Worm (Caenorhabditis elegans): ENCODE results near the gene Y69A2AR.50.

DNA sequence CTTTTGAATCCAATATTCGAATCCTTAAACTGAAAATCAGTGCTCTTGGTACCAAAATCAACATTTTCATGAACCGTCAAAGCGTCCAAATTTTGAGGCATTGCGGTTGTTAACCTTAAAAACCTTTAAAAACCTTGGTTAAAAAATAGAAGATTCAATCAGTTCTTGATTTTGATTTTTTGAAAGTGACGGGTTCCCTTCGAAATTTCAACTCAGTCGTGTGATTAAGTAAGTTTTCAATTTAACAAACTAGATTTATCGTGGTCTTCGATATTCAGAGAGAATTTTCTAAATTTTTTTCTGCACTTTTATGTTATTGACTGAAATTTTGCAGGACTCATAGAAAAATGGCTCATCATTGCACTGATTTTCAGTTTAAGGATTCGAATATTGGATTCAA lies 6.1 kb downstream of the Y69A2AR.50 start, which contains the start of the genes Y69A2AR.25 and Y69A2AR.12:
- TF ChIP-seq nhr-12 (tag; optimal IDR thresholded peaks at IDR 0.05) (no peak), lin-13 (GFP tag; optimal IDR thresholded peaks at IDR 0.05) (no peak), fos-1 (tag; optimal IDR thresholded peaks at IDR 0.05) (no peak), ceh-82 (tag; optimal IDR thresholded peaks at IDR 0.05) (no peak), ama-1 (optimal IDR thresholded peaks at IDR 0.05) (no peak), zag-1 (tag; optimal IDR thresholded peaks at IDR 0.05) (no peak), ZK546.5 (tag; optimal IDR thresholded peaks at IDR 0.05) (no peak)
